Fruit fly (Drosophila melanogaster): Measurements from ENCODE around the gene Hrb87F.
A peak's percentile ranks its signal among the peaks of the same experiment; 100 is the strongest.

DNA sequence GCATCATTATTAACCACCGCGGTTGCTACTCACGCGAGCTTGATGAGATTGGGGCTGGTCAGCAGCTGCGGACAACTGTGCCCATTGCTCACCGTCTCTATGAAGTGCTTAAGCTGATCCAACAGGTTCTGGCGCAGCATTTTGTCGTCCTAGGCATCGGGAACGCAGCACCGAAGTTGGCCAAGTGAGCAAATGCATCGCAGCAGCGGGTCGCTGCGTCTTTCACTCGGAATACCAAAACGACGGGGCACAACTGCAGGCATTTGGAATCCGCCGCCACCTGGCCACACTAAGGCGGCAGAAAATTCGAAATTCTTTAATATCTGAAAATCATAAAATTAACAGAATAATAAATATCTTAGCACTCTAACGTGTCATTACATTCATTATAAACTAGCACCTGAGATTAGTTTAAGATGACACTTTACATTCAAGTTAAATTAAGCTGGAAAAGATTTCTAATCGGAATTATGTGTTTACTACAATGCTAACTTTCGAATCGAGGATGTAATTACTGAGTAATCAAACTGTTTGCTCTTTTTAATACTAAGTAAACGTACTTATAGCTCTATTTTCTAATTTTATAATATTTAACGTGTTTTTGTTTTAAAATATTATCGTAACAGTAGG, 22.8 kb upstream of the Hrb87F start:
- TF ChIP-seq scrt (GFP tag; optimal IDR thresholded peaks at IDR 0.05) (no peak), HmgZ (tag; optimal IDR thresholded peaks at IDR 0.05) (no peak), CG6813 (GFP tag; optimal IDR thresholded peaks at IDR 0.05) (no peak), prd (optimal IDR thresholded peaks at IDR 0.05) (no peak), prd (GFP tag; IDR thresholded peaks at IDR 0.05) (no peak), cad (GFP tag; optimal IDR thresholded peaks at IDR 0.05) (no peak), dpn (GFP tag; optimal IDR thresholded peaks at IDR 0.05) (no peak), vvl (GFP tag; IDR thresholded peaks at IDR 0.05) (0 out of 2 replicates have a peak, but pooled peaks have one; percentile 18), CG7987 (GFP tag; optimal IDR thresholded peaks at IDR 0.05) (no peak), CG2712 (tag; optimal IDR thresholded peaks at IDR 0.05) (no peak), CG43689 (GFP tag; IDR thresholded peaks at IDR 0.05) (no peak), h (optimal IDR thresholded peaks at IDR 0.05) (no peak), Mes4 (GFP tag; optimal IDR thresholded peaks at IDR 0.05) (no peak), CG8765 (GFP tag; IDR thresholded peaks at IDR 0.05) (no peak), TFAM (GFP tag; optimal IDR thresholded peaks at IDR 0.05) (no peak)
